Worm (Caenorhabditis elegans): ENCODE results near the gene ucr-2.1.

Gene ucr-2.1

DNA sequence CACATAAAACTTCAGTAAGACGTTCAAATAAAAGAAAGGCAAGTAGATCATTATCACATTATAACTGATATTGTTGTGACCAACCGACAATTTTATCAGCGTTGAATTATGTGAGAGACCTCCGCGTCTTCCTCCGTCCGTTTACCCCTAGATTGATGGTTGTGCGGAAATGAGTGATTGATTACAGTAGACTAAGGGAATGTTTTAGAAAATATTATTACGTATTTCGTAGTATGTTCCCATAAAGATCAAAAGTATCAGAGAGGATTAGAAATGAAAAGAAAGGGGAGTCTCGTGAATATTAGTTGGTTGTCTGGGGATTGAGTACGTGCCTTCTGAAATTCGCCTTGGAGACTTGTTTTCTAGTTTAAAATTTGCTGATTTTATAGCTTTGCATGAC, 20.5 kb downstream of the ucr-2.1 start:
- TF ChIP-seq skn-1 (tag; optimal IDR thresholded peaks at IDR 0.05) (no peak), ama-1 (optimal IDR thresholded peaks at IDR 0.05) (no peak), lin-39 (tag; optimal IDR thresholded peaks at IDR 0.05) (peak; percentile 25), nhr-237 (tag; optimal IDR thresholded peaks at IDR 0.05) (no peak), egl-5 (tag; optimal IDR thresholded peaks at IDR 0.05) (no peak), mml-1 (tag; optimal IDR thresholded peaks at IDR 0.05) (no peak)

- no peak for TF ChIP-seq nhr-25 (tag; optimal IDR thresholded peaks at IDR 0.05)
- TF ChIP-seq pqm-1 (tag; optimal IDR thresholded peaks at IDR 0.05) = no peak
- no peak for TF ChIP-seq ztf-4 (tag; optimal IDR thresholded peaks at IDR 0.05)
- no peak for TF ChIP-seq egl-27 (tag; optimal IDR thresholded peaks at IDR 0.05)
- TF ChIP-seq ceh-16 (tag; optimal IDR thresholded peaks at IDR 0.05) = no peak
- no peak for TF ChIP-seq mdl-1 (tag; optimal IDR thresholded peaks at IDR 0.05)
- no peak for TF ChIP-seq egl-5 (tag; optimal IDR thresholded peaks at IDR 0.05)
- TF ChIP-seq elt-3 (tag; optimal IDR thresholded peaks at IDR 0.05) = no peak
- TF ChIP-seq ceh-82 (tag; optimal IDR thresholded peaks at IDR 0.05) = no peak
Observed at ce11 chrX:12056973-12057372, 38.7 kb downstream of the ucr-2.1 start, which contains the start of gene B0198.3. B0198.3 (minus strand) TSS chrX:12057073.

ce11 chrX:12064908-12065307, 46.7 kb downstream of the ucr-2.1 start, which contains the start of gene lgc-23:
lgc-23 (plus strand) TSS chrX:12065208.
- no peak for TF ChIP-seq pha-4 (tag; optimal IDR thresholded peaks at IDR 0.05)
- TF ChIP-seq sea-2 (GFP tag; optimal IDR thresholded peaks at IDR 0.05) = no peak
- no peak for TF ChIP-seq ceh-9 (tag; optimal IDR thresholded peaks at IDR 0.05)
- TF ChIP-seq unc-39 (tag; optimal IDR thresholded peaks at IDR 0.05) = no peak
- no peak for TF ChIP-seq ztf-4 (tag; optimal IDR thresholded peaks at IDR 0.05)
- TF ChIP-seq lsy-12 (tag; optimal IDR thresholded peaks at IDR 0.05) = no peak
- no peak for TF ChIP-seq nhr-67 (tag; optimal IDR thresholded peaks at IDR 0.05)
- no peak for TF ChIP-seq egl-5 (tag; optimal IDR thresholded peaks at IDR 0.05)
- TF ChIP-seq ceh-28 (tag; optimal IDR thresholded peaks at IDR 0.05) = no peak
- TF ChIP-seq jun-1 (tag; optimal IDR thresholded peaks at IDR 0.05) = no peak

ce11 chrX:12068250-12068649, 50.0 kb downstream of the ucr-2.1 start, which contains the start of gene lgc-24:
lgc-24 (plus strand) TSS chrX:12068550.
- no peak for TF ChIP-seq elt-2 (tag; optimal IDR thresholded peaks at IDR 0.05)
- TF ChIP-seq ama-1 (optimal IDR thresholded peaks at IDR 0.05) = no peak
- TF ChIP-seq elt-1 (tag; optimal IDR thresholded peaks at IDR 0.05) = no peak
